Fruit fly (Drosophila melanogaster) whole organism, embryonic: ENCODE measurements around the gene CG15629.
A peak's percentile ranks its signal among the peaks of the same experiment; 100 is the strongest.

ENCODE experiments used
- Ada2b ChIP-seq: fragments of 200-800 bp; sonication (Bioruptor generic); IDR thresholded peaks from 2 replicates; pipeline ENCODE4 v1.3.6; 2022; ENCODE audit warnings: missing biosample characterization, missing genetic modification characterization
- B-H2 ChIP-seq: fragments of 200-800 bp; sonication (Bioruptor generic); optimal IDR thresholded peaks from 2 replicates; lab custom pipeline; 2018; ENCODE audit warnings: missing biosample characterization, mild to moderate bottlenecking, missing genetic modification characterization
- BEAF-32 ChIP-seq: fragments of 200-800 bp; sonication (Bioruptor generic); optimal IDR thresholded peaks from 3 replicates; lab custom pipeline; 2017; ENCODE audit warnings: missing biosample characterization, missing genetic modification characterization, mild to moderate bottlenecking, moderate library complexity, missing genetic modification reagents
- Bdp1 ChIP-seq: fragments of 200-800 bp; sonication (Bioruptor generic); optimal IDR thresholded peaks from 3 replicates; lab custom pipeline; 2016; ENCODE audit warnings: missing biosample characterization, missing genetic modification characterization
- Bgb ChIP-seq: fragments of 200-800 bp; sonication (Bioruptor generic); IDR thresholded peaks from 2 replicates; pipeline ENCODE4 v1.3.6; 2022; ENCODE audit warnings: missing biosample characterization, missing genetic modification characterization; ENCODE audit not compliant: partially characterized antibody
- CG10274 ChIP-seq: fragments of 200-800 bp; sonication (Bioruptor generic); optimal IDR thresholded peaks from 3 replicates; lab custom pipeline; 2017; ENCODE audit warnings: missing biosample characterization, mild to moderate bottlenecking, missing genetic modification characterization
- CG10321 ChIP-seq: fragments of 200-800 bp; sonication (Bioruptor generic); IDR thresholded peaks from 2 replicates; pipeline ENCODE4 v1.3.6; 2022; ENCODE audit warnings: missing biosample characterization, missing genetic modification characterization
- CG10654 ChIP-seq: fragments of 200-800 bp; sonication (Bioruptor generic); optimal IDR thresholded peaks from 2 replicates; lab custom pipeline; 2016; ENCODE audit warnings: missing biosample characterization, missing genetic modification characterization
- CG11560 ChIP-seq: fragments of 200-800 bp; sonication (Bioruptor generic); IDR thresholded peaks from 3 replicates; pipeline ENCODE4 v1.3.6; 2022; ENCODE audit warnings: missing biosample characterization, missing genetic modification characterization
- CG12942 ChIP-seq: fragments of 200-800 bp; sonication (Bioruptor generic); optimal IDR thresholded peaks from 3 replicates; lab custom pipeline; 2016; ENCODE audit warnings: missing biosample characterization, missing genetic modification characterization
- CG17328 ChIP-seq: fragments of 200-800 bp; sonication (Bioruptor generic); IDR thresholded peaks from 2 replicates; pipeline ENCODE4 v1.3.6; 2022; ENCODE audit warnings: missing biosample characterization, missing genetic modification characterization
- CG17361 ChIP-seq: fragments of 200-800 bp; sonication (Bioruptor generic); IDR thresholded peaks from 3 replicates; pipeline ENCODE4 v1.3.6; 2022; ENCODE audit warnings: missing biosample characterization, missing genetic modification characterization
- CG18599 ChIP-seq: fragments of 200-800 bp; sonication (Bioruptor generic); optimal IDR thresholded peaks from 3 replicates; lab custom pipeline; 2017; ENCODE audit warnings: missing biosample characterization, missing genetic modification characterization, mild to moderate bottlenecking, moderate library complexity, missing genetic modification reagents
- CG2889 ChIP-seq: fragments of 200-800 bp; sonication (Bioruptor generic); IDR thresholded peaks from 3 replicates; pipeline ENCODE4 v1.3.6; 2022; ENCODE audit warnings: missing biosample characterization, missing genetic modification characterization
- CG31441 ChIP-seq: fragments of 200-800 bp; sonication (Bioruptor generic); IDR thresholded peaks from 2 replicates; pipeline ENCODE4 v1.3.6; 2022; ENCODE audit warnings: missing biosample characterization, missing genetic modification characterization
- CG3838 ChIP-seq: fragments of 200-800 bp; sonication (Bioruptor generic); optimal IDR thresholded peaks from 3 replicates; lab custom pipeline; 2016; ENCODE audit warnings: missing biosample characterization, missing genetic modification characterization
- CG4424 ChIP-seq: fragments of 200-800 bp; sonication (Bioruptor generic); optimal IDR thresholded peaks from 3 replicates; lab custom pipeline; 2016; ENCODE audit warnings: missing biosample characterization, missing genetic modification characterization
- CG6272 ChIP-seq: fragments of 200-800 bp; sonication (Bioruptor generic); IDR thresholded peaks from 2 replicates; pipeline ENCODE4 v1.3.6; 2022; ENCODE audit warnings: missing biosample characterization, missing genetic modification characterization
- CG6854 ChIP-seq: fragments of 200-800 bp; sonication (Bioruptor generic); optimal IDR thresholded peaks from 3 replicates; lab custom pipeline; 2017; ENCODE audit warnings: missing biosample characterization, mild to moderate bottlenecking, missing genetic modification characterization
- CG7271 ChIP-seq: fragments of 200-800 bp; sonication (Bioruptor generic); optimal IDR thresholded peaks from 2 replicates; lab custom pipeline; 2018; ENCODE audit warnings: missing biosample characterization, mild to moderate bottlenecking, missing genetic modification characterization, moderate library complexity
- CG7556 ChIP-seq: fragments of 200-800 bp; sonication (Bioruptor generic); optimal IDR thresholded peaks from 2 replicates; lab custom pipeline; 2017; ENCODE audit warnings: missing biosample characterization, mild to moderate bottlenecking, missing genetic modification characterization
- CG7786 ChIP-seq: fragments of 200-800 bp; sonication (Bioruptor generic); optimal IDR thresholded peaks from 2 replicates; lab custom pipeline; 2016; ENCODE audit warnings: missing biosample characterization, missing genetic modification characterization
- CG7987 ChIP-seq: fragments of 200-800 bp; sonication (Bioruptor generic); optimal IDR thresholded peaks from 2 replicates; lab custom pipeline; 2018; ENCODE audit warnings: missing biosample characterization, mild to moderate bottlenecking, missing genetic modification characterization, moderate library complexity
- Dfd ChIP-seq, 2 experiments: fragments of >200 bp; optimal IDR thresholded peaks; 2 replicates each; lab custom pipeline; 2017; ENCODE audit warnings: missing biosample characterization in 2 of 2, missing genetic modification characterization in 2 of 2
- Dll ChIP-seq: fragments of 200-800 bp; sonication (Bioruptor generic); IDR thresholded peaks from 4 replicates; pipeline ENCODE4 v1.3.6; 2022; ENCODE audit warnings: missing biosample characterization, missing genetic modification characterization; ENCODE audit not compliant: partially characterized antibody
- HLH4C ChIP-seq: fragments of 200-800 bp; sonication (Bioruptor generic); IDR thresholded peaks from 3 replicates; pipeline ENCODE4 v1.3.6; 2022; ENCODE audit warnings: missing biosample characterization, missing genetic modification characterization; ENCODE audit not compliant: partially characterized antibody
- Hsf ChIP-seq: fragments of 200-800 bp; sonication (Bioruptor generic); optimal IDR thresholded peaks from 3 replicates; lab custom pipeline; 2016; ENCODE audit warnings: missing biosample characterization, missing genetic modification characterization
- NFAT ChIP-seq: fragments of 200-800 bp; sonication (Bioruptor generic); IDR thresholded peaks from 2 replicates; pipeline ENCODE4 v1.3.6; 2022; ENCODE audit warnings: missing biosample characterization, missing genetic modification characterization
- Nf-YA ChIP-seq: fragments of 200-800 bp; sonication (Bioruptor generic); IDR thresholded peaks from 2 replicates; pipeline ENCODE4 v1.3.6; 2022; ENCODE audit warnings: missing biosample characterization, missing genetic modification characterization
- ac ChIP-seq: fragments of 200-800 bp; sonication (Bioruptor generic); optimal IDR thresholded peaks from 3 replicates; lab custom pipeline; 2017; ENCODE audit warnings: missing biosample characterization, mild to moderate bottlenecking, missing genetic modification characterization
- bbx ChIP-seq: fragments of 200-800 bp; sonication (Bioruptor generic); IDR thresholded peaks from 2 replicates; pipeline ENCODE4 v1.3.6; 2022; ENCODE audit warnings: missing biosample characterization, missing genetic modification characterization; ENCODE audit not compliant: partially characterized antibody
- bowl ChIP-seq: fragments of 200-800 bp; sonication (Bioruptor generic); IDR thresholded peaks from 2 replicates; pipeline ENCODE4 v1.3.6; 2022; ENCODE audit warnings: missing biosample characterization, missing genetic modification characterization
- caup ChIP-seq: fragments of 200-800 bp; sonication (Bioruptor generic); optimal IDR thresholded peaks from 3 replicates; lab custom pipeline; 2017; ENCODE audit warnings: missing biosample characterization, mild to moderate bottlenecking, missing genetic modification characterization, moderate library complexity; ENCODE audit not compliant: severe bottlenecking
- corto ChIP-seq: fragments of 200-800 bp; sonication (Bioruptor generic); optimal IDR thresholded peaks from 2 replicates; lab custom pipeline; 2016; ENCODE audit warnings: missing biosample characterization, mild to moderate bottlenecking, missing genetic modification characterization, moderate library complexity
- dan ChIP-seq: fragments of 200-800 bp; sonication (Bioruptor generic); IDR thresholded peaks from 2 replicates; pipeline ENCODE4 v1.3.6; 2022; ENCODE audit warnings: missing biosample characterization, missing genetic modification characterization
- dmrt11E ChIP-seq: fragments of 200-800 bp; sonication (Bioruptor generic); optimal IDR thresholded peaks from 3 replicates; lab custom pipeline; 2018; ENCODE audit warnings: missing biosample characterization, mild to moderate bottlenecking, missing genetic modification characterization, moderate library complexity
- fd3F ChIP-seq: fragments of 200-800 bp; sonication (Bioruptor generic); optimal IDR thresholded peaks from 2 replicates; lab custom pipeline; 2018; ENCODE audit warnings: missing biosample characterization, mild to moderate bottlenecking, missing genetic modification characterization, moderate library complexity
- gsb ChIP-seq: fragments of 200-800 bp; sonication (Bioruptor generic); IDR thresholded peaks from 2 replicates; pipeline ENCODE4 v1.3.6; 2022; ENCODE audit warnings: missing biosample characterization, missing genetic modification characterization
- gt ChIP-seq: fragments of 200-800 bp; sonication (Bioruptor generic); IDR thresholded peaks from 2 replicates; pipeline ENCODE4 v1.3.6; 2022; ENCODE audit warnings: missing biosample characterization, missing genetic modification characterization
- jumu ChIP-seq: fragments of 200-800 bp; sonication (Bioruptor generic); optimal IDR thresholded peaks from 3 replicates; lab custom pipeline; 2016; ENCODE audit warnings: missing biosample characterization, missing genetic modification characterization
- mld ChIP-seq: fragments of 200-800 bp; sonication (Bioruptor generic); IDR thresholded peaks from 3 replicates; pipeline ENCODE4 v1.3.6; 2022; ENCODE audit warnings: missing biosample characterization, missing genetic modification characterization; ENCODE audit not compliant: partially characterized antibody
- nerfin-2 ChIP-seq: fragments of 200-800 bp; sonication (Bioruptor generic); IDR thresholded peaks from 2 replicates; pipeline ENCODE4 v1.3.6; 2022; ENCODE audit warnings: missing biosample characterization, missing genetic modification characterization; ENCODE audit not compliant: partially characterized antibody
- org-1 ChIP-seq: fragments of 200-800 bp; sonication (Bioruptor generic); optimal IDR thresholded peaks from 2 replicates; lab custom pipeline; 2017; ENCODE audit warnings: missing biosample characterization, missing genetic modification characterization
- p53 ChIP-seq: fragments of 200-800 bp; sonication (Bioruptor generic); optimal IDR thresholded peaks from 2 replicates; lab custom pipeline; 2016; ENCODE audit warnings: missing biosample characterization, missing genetic modification characterization
- pb ChIP-seq: fragments of 200-800 bp; sonication (Bioruptor generic); optimal IDR thresholded peaks from 3 replicates; lab custom pipeline; 2016; ENCODE audit warnings: missing biosample characterization, missing genetic modification characterization
- peb ChIP-seq: fragments of 200-800 bp; sonication (Bioruptor generic); IDR thresholded peaks from 2 replicates; pipeline ENCODE4 v1.3.6; 2022; ENCODE audit warnings: missing biosample characterization, missing genetic modification characterization
- schlank ChIP-seq: fragments of 200-800 bp; sonication (Bioruptor generic); optimal IDR thresholded peaks from 2 replicates; lab custom pipeline; 2018; ENCODE audit warnings: missing biosample characterization, mild to moderate bottlenecking, missing genetic modification characterization
- ssp ChIP-seq: fragments of 200-800 bp; sonication (Bioruptor generic); IDR thresholded peaks from 2 replicates; pipeline ENCODE4 v1.3.6; 2022; ENCODE audit warnings: missing biosample characterization, missing genetic modification characterization
- tin ChIP-seq: fragments of 200-800 bp; sonication (Bioruptor generic); optimal IDR thresholded peaks from 3 replicates; lab custom pipeline; 2016; ENCODE audit warnings: missing biosample characterization, missing genetic modification characterization

The CG15629 gene

DNA sequence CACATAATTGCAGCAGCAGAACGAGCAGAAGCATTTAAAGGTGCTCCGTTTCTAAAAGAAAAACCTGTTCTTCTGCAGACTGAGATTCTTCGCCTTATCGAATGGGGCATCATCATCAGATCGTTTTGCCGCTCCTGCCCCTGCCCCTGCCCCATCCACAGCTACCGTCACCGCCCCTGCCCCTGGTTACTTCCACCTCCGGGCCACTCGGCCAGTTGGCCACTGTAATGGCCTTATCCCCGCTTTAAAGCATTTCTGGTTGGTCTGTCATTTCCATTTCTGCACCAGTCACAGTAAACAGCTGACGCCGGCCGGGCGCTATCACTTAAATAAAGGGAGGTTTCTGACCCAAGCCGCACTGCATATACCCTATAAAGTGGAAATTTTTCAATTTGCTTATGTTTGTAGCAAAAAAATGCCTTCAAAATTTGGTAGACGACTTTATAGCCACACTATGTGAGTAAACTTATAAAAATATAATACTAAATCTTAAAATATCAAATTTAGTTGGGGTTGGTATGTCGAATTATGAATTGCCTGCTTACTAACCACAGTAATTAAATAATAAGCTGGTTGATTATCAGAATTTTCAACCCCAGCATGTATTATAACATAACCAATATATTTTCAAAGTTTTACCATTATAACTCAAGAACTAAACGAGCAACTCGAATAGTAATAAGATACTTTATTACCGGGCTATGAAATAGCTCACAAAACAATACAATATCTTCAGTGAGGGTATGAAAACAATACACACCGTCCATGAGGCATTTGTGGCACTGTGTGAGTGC lies 1.9 kb upstream of the CG15629 start (continued):
- TF ChIP-seq tin (GFP tag; lab: Kevin White, UChicago) (peak; percentile 58), jumu (GFP tag; lab: Kevin White, UChicago) (no peak), schlank (no peak), CG11560 (tag; lab: Robert Waterston, UW) (no peak), gt (GFP tag; lab: Robert Waterston, UW) (no peak), CG6854 (peak; percentile 24), CG31441 (GFP tag; lab: Robert Waterston, UW) (peak; percentile 66), fd3F (peak; percentile 31), nerfin-2 (no peak), CG7987 (no peak), p53 (GFP tag; lab: Kevin White, UChicago) (no peak), CG7556 (GFP tag; lab: Kevin White, UChicago) (peak; percentile 92), CG17328 (GFP tag; lab: Robert Waterston, UW) (peak; percentile 24; the same call in 1 of the 2 replicates), Bdp1 (GFP tag; lab: Kevin White, UChicago) (peak; percentile 25), CG18599 (peak; percentile 72), corto (GFP tag; lab: Kevin White, UChicago) (no peak), gsb (no peak), CG10654 (GFP tag; lab: Kevin White, UChicago) (peak; percentile 30), Dll (GFP tag; lab: Robert Waterston, UW) (no peak), org-1 (GFP tag; lab: Kevin White, UChicago) (peak; percentile 81), dan (GFP tag; lab: Robert Waterston, UW) (no peak), Hsf (GFP tag; lab: Kevin White, UChicago) (peak; percentile 48), bowl (GFP tag; lab: Robert Waterston, UW) (no peak), Dfd (GFP tag; optimal IDR thresholded peaks at IDR 0.05; lab: Kevin White, UChicago) (no peak), HLH4C (GFP tag; lab: Robert Waterston, UW) (no peak), mld (GFP tag; lab: Robert Waterston, UW) (no peak), CG17361 (GFP tag; lab: Robert Waterston, UW) (peak; percentile 89), peb (GFP tag; lab: Robert Waterston, UW) (no peak), CG12942 (GFP tag; lab: Kevin White, UChicago) (peak; percentile 40), B-H2 (no peak), Bgb (GFP tag; lab: Robert Waterston, UW) (no peak), CG7786 (GFP tag; lab: Kevin White, UChicago) (peak; percentile 27), CG4424 (GFP tag; lab: Kevin White, UChicago) (peak; percentile 58), Ada2b (peak; percentile 42; the same call in 1 of the 2 replicates), NFAT (GFP tag; lab: Robert Waterston, UW) (no peak), CG10274 (GFP tag; lab: Kevin White, UChicago) (peak; percentile 52), pb (peak; percentile 2), ssp (GFP tag; lab: Robert Waterston, UW) (peak; percentile 60), CG6272 (no peak), Nf-YA (GFP tag; lab: Robert Waterston, UW) (no peak), CG3838 (GFP tag; lab: Kevin White, UChicago) (no peak), CG10321 (GFP tag; lab: Robert Waterston, UW) (no peak), CG2889 (GFP tag; lab: Robert Waterston, UW) (no peak), bbx (GFP tag; lab: Robert Waterston, UW) (no peak), dmrt11E (peak; percentile 71), ac (GFP tag; lab: Kevin White, UChicago) (peak; percentile 36), caup (GFP tag; lab: Kevin White, UChicago) (peak; percentile 68), BEAF-32 (no peak), CG7271 (tag; lab: Kevin White, UChicago) (no peak)
